Fruit fly (Drosophila melanogaster) whole organism, embryonic: ENCODE measurements around the gene CAH6.

Experiments used
- BEAF-32 ChIP-seq: fragments of 200-800 bp; sonication (Bioruptor generic); optimal IDR thresholded peaks from 3 replicates; lab custom pipeline; 2017; ENCODE audit warnings: missing biosample characterization, missing genetic modification characterization, mild to moderate bottlenecking, moderate library complexity, missing genetic modification reagents
- Bdp1 ChIP-seq: fragments of 200-800 bp; sonication (Bioruptor generic); optimal IDR thresholded peaks from 3 replicates; lab custom pipeline; 2016; ENCODE audit warnings: missing biosample characterization, missing genetic modification characterization
- CG11093 ChIP-seq: fragments of 200-800 bp; sonication (Bioruptor generic); IDR thresholded peaks from 3 replicates; pipeline ENCODE4 v1.3.6; 2022; ENCODE audit warnings: missing biosample characterization, missing genetic modification characterization
- CG11560 ChIP-seq: fragments of 200-800 bp; sonication (Bioruptor generic); IDR thresholded peaks from 3 replicates; pipeline ENCODE4 v1.3.6; 2022; ENCODE audit warnings: missing biosample characterization, missing genetic modification characterization
- CG12104 ChIP-seq: fragments of 200-800 bp; sonication (Bioruptor generic); optimal IDR thresholded peaks from 3 replicates; lab custom pipeline; 2016; ENCODE audit warnings: missing biosample characterization, missing genetic modification characterization
- CG14441 ChIP-seq: fragments of 200-800 bp; sonication (Bioruptor generic); IDR thresholded peaks from 2 replicates; pipeline ENCODE4 v1.3.6; 2022; ENCODE audit warnings: missing biosample characterization, missing genetic modification characterization
- CG15011 ChIP-seq: fragments of 200-800 bp; sonication (Bioruptor generic); optimal IDR thresholded peaks from 3 replicates; lab custom pipeline; 2018; ENCODE audit warnings: missing biosample characterization, mild to moderate bottlenecking, missing genetic modification characterization
- CG16813 ChIP-seq: fragments of 200-800 bp; sonication (Bioruptor generic); IDR thresholded peaks from 3 replicates; pipeline ENCODE4 v1.3.6; 2022; ENCODE audit warnings: missing biosample characterization, missing genetic modification characterization; ENCODE audit not compliant: partially characterized antibody
- CG17359 ChIP-seq: fragments of 200-800 bp; sonication (Bioruptor generic); optimal IDR thresholded peaks from 3 replicates; lab custom pipeline; 2018; ENCODE audit warnings: missing biosample characterization, mild to moderate bottlenecking, missing genetic modification characterization, moderate library complexity
- CG17568 ChIP-seq: fragments of 200-800 bp; sonication (Bioruptor generic); optimal IDR thresholded peaks from 2 replicates; lab custom pipeline; 2018; ENCODE audit warnings: missing biosample characterization, mild to moderate bottlenecking, missing genetic modification characterization, moderate library complexity
- CG18599 ChIP-seq: fragments of 200-800 bp; sonication (Bioruptor generic); optimal IDR thresholded peaks from 3 replicates; lab custom pipeline; 2017; ENCODE audit warnings: missing biosample characterization, missing genetic modification characterization, mild to moderate bottlenecking, moderate library complexity, missing genetic modification reagents
- CG2875 ChIP-seq: fragments of 200-800 bp; sonication (Bioruptor generic); optimal IDR thresholded peaks from 2 replicates; lab custom pipeline; 2017; ENCODE audit warnings: missing biosample characterization, mild to moderate bottlenecking, missing genetic modification characterization, missing genetic modification reagents
- CG4820 ChIP-seq: fragments of 200-800 bp; sonication (Bioruptor generic); optimal IDR thresholded peaks from 3 replicates; lab custom pipeline; 2016; ENCODE audit warnings: missing biosample characterization, missing genetic modification characterization
- CG5953 ChIP-seq: fragments of 200-800 bp; sonication (Bioruptor generic); IDR thresholded peaks from 2 replicates; pipeline ENCODE4 v1.3.6; 2022; ENCODE audit warnings: missing biosample characterization, missing genetic modification characterization
- CG6254 ChIP-seq: fragments of 200-800 bp; sonication (Bioruptor generic); optimal IDR thresholded peaks from 3 replicates; lab custom pipeline; 2017; ENCODE audit warnings: mild to moderate bottlenecking, missing biosample characterization, missing genetic modification reagents, missing genetic modification characterization
- CG6683 ChIP-seq: fragments of 200-800 bp; sonication (Bioruptor generic); optimal IDR thresholded peaks from 2 replicates; lab custom pipeline; 2017; ENCODE audit warnings: missing biosample characterization, mild to moderate bottlenecking, missing genetic modification characterization, missing genetic modification reagents
- CG7556 ChIP-seq: fragments of 200-800 bp; sonication (Bioruptor generic); optimal IDR thresholded peaks from 2 replicates; lab custom pipeline; 2017; ENCODE audit warnings: missing biosample characterization, mild to moderate bottlenecking, missing genetic modification characterization
- CG7928 ChIP-seq: fragments of 200-800 bp; sonication (Bioruptor generic); optimal IDR thresholded peaks from 2 replicates; lab custom pipeline; 2017; ENCODE audit warnings: missing biosample characterization, mild to moderate bottlenecking, missing genetic modification characterization
- CG8290 ChIP-seq, 3 experiments: fragments of 200-800 bp; sonication (Bioruptor generic); optimal IDR thresholded peaks; 2 replicates each; lab custom pipeline; 2016 to 2019; ENCODE audit warnings: missing biosample characterization in 3 of 3, missing genetic modification characterization in 3 of 3, mild to moderate bottlenecking in 2 of 3, moderate library complexity in 1 of 3
- CG9727 ChIP-seq: fragments of 200-800 bp; sonication (Bioruptor generic); optimal IDR thresholded peaks from 3 replicates; lab custom pipeline; 2017; ENCODE audit warnings: missing biosample characterization, mild to moderate bottlenecking, missing genetic modification characterization
- CG9817 ChIP-seq: fragments of 200-800 bp; sonication (Bioruptor generic); optimal IDR thresholded peaks from 2 replicates; lab custom pipeline; 2018; ENCODE audit warnings: missing biosample characterization, mild to moderate bottlenecking, missing genetic modification characterization, moderate library complexity
- CG9932 ChIP-seq: fragments of 200-800 bp; sonication (Bioruptor generic); IDR thresholded peaks from 2 replicates; pipeline ENCODE4 v1.3.6; 2022; ENCODE audit warnings: missing biosample characterization, missing genetic modification characterization
- CoRest ChIP-seq: fragments of 200-800 bp; sonication (Bioruptor generic); optimal IDR thresholded peaks from 3 replicates; lab custom pipeline; 2018; ENCODE audit warnings: missing biosample characterization, mild to moderate bottlenecking, missing genetic modification characterization, moderate library complexity
- Dad ChIP-seq: fragments of 200-800 bp; sonication (Bioruptor generic); optimal IDR thresholded peaks from 3 replicates; lab custom pipeline; 2016; ENCODE audit warnings: missing biosample characterization, missing genetic modification characterization
- HLH4C ChIP-seq: fragments of 200-800 bp; sonication (Bioruptor generic); IDR thresholded peaks from 3 replicates; pipeline ENCODE4 v1.3.6; 2022; ENCODE audit warnings: missing biosample characterization, missing genetic modification characterization; ENCODE audit not compliant: partially characterized antibody
- HLH54F ChIP-seq: fragments of 200-800 bp; sonication (Bioruptor generic); optimal IDR thresholded peaks from 3 replicates; lab custom pipeline; 2016; ENCODE audit warnings: missing biosample characterization, missing genetic modification characterization
- Hand ChIP-seq: fragments of 200-800 bp; sonication (Bioruptor generic); optimal IDR thresholded peaks from 2 replicates; lab custom pipeline; 2017; ENCODE audit warnings: mild to moderate bottlenecking, missing biosample characterization, missing genetic modification reagents, missing genetic modification characterization
- Hey ChIP-seq: fragments of 200-800 bp; sonication (Bioruptor generic); optimal IDR thresholded peaks from 3 replicates; lab custom pipeline; 2018; ENCODE audit warnings: missing biosample characterization, mild to moderate bottlenecking, missing genetic modification characterization
- Hsf ChIP-seq: fragments of 200-800 bp; sonication (Bioruptor generic); optimal IDR thresholded peaks from 3 replicates; lab custom pipeline; 2016; ENCODE audit warnings: missing biosample characterization, missing genetic modification characterization
- NC2α ChIP-seq: fragments of 200-800 bp; sonication (Bioruptor generic); optimal IDR thresholded peaks from 2 replicates; lab custom pipeline; 2016; ENCODE audit warnings: missing biosample characterization, missing genetic modification characterization
- NfI ChIP-seq: fragments of 200-800 bp; sonication (Bioruptor generic); optimal IDR thresholded peaks from 3 replicates; lab custom pipeline; 2018; ENCODE audit warnings: missing biosample characterization, mild to moderate bottlenecking, missing genetic modification characterization, moderate library complexity
- TFAM ChIP-seq: fragments of 200-800 bp; sonication (Bioruptor generic); optimal IDR thresholded peaks from 2 replicates; lab custom pipeline; 2017; ENCODE audit warnings: missing biosample characterization, missing genetic modification characterization, inconsistent platforms
- bigmax ChIP-seq: fragments of 200-800 bp; sonication (Bioruptor generic); optimal IDR thresholded peaks from 2 replicates; lab custom pipeline; 2018; ENCODE audit warnings: missing biosample characterization, mild to moderate bottlenecking, missing genetic modification characterization
- br ChIP-seq: fragments of >200 bp; optimal IDR thresholded peaks from 2 replicates; lab custom pipeline; 2017
- dpn ChIP-seq, 2 experiments: fragments of 200-800 bp; sonication (Bioruptor generic); optimal IDR thresholded peaks; 3 replicates each; lab custom pipeline; 2016; ENCODE audit warnings: missing biosample characterization in 2 of 2, missing genetic modification characterization in 2 of 2
- kay ChIP-seq: fragments of 200-800 bp; sonication (Bioruptor generic); optimal IDR thresholded peaks from 2 replicates; lab custom pipeline; 2016; ENCODE audit warnings: missing biosample characterization, missing genetic modification characterization
- mld ChIP-seq: fragments of 200-800 bp; sonication (Bioruptor generic); IDR thresholded peaks from 3 replicates; pipeline ENCODE4 v1.3.6; 2022; ENCODE audit warnings: missing biosample characterization, missing genetic modification characterization; ENCODE audit not compliant: partially characterized antibody
- org-1 ChIP-seq: fragments of 200-800 bp; sonication (Bioruptor generic); optimal IDR thresholded peaks from 2 replicates; lab custom pipeline; 2017; ENCODE audit warnings: missing biosample characterization, missing genetic modification characterization
- otp ChIP-seq: fragments of 200-800 bp; sonication (Bioruptor generic); IDR thresholded peaks from 3 replicates; pipeline ENCODE4, ENCODE4 v1.3.6; 2022; ENCODE audit warnings: missing biosample characterization, missing genetic modification characterization
- pho ChIP-seq: fragments of 200-800 bp; sonication (Bioruptor generic); optimal IDR thresholded peaks from 2 replicates; lab custom pipeline; 2016; ENCODE audit warnings: missing biosample characterization, missing genetic modification characterization
- pnt ChIP-seq: fragments of 200-800 bp; sonication (Bioruptor generic); optimal IDR thresholded peaks from 3 replicates; lab custom pipeline; 2016; ENCODE audit warnings: missing biosample characterization, missing genetic modification characterization
- sd ChIP-seq: fragments of 200-800 bp; sonication (Bioruptor generic); optimal IDR thresholded peaks from 3 replicates; lab custom pipeline; 2018; ENCODE audit warnings: missing biosample characterization, mild to moderate bottlenecking, missing genetic modification characterization, moderate library complexity
- sens-2 ChIP-seq: fragments of 200-800 bp; sonication (Bioruptor generic); IDR thresholded peaks from 2 replicates; pipeline ENCODE4 v1.3.6; 2022; ENCODE audit warnings: missing biosample characterization, missing genetic modification characterization
- sob ChIP-seq: fragments of 200-800 bp; sonication (Bioruptor generic); IDR thresholded peaks from 2 replicates; pipeline ENCODE4 v1.3.6; 2022; ENCODE audit warnings: missing biosample characterization, missing genetic modification characterization
- sqz ChIP-seq: fragments of 200-800 bp; sonication (Bioruptor generic); optimal IDR thresholded peaks from 3 replicates; lab custom pipeline; 2018; ENCODE audit warnings: missing biosample characterization, mild to moderate bottlenecking, missing genetic modification characterization
- tup ChIP-seq: fragments of 200-800 bp; sonication (Bioruptor generic); optimal IDR thresholded peaks from 2 replicates; lab custom pipeline; 2016; ENCODE audit warnings: missing biosample characterization, mild to moderate bottlenecking, missing genetic modification characterization, moderate library complexity
- yki ChIP-seq: fragments of >200 bp; optimal IDR thresholded peaks from 3 replicates; lab custom pipeline; 2018
- zen ChIP-seq: fragments of 200-800 bp; sonication (Bioruptor generic); optimal IDR thresholded peaks from 3 replicates; lab custom pipeline; 2018; ENCODE audit warnings: missing biosample characterization, mild to moderate bottlenecking, missing genetic modification characterization, moderate library complexity

Gene CAH6

DNA sequence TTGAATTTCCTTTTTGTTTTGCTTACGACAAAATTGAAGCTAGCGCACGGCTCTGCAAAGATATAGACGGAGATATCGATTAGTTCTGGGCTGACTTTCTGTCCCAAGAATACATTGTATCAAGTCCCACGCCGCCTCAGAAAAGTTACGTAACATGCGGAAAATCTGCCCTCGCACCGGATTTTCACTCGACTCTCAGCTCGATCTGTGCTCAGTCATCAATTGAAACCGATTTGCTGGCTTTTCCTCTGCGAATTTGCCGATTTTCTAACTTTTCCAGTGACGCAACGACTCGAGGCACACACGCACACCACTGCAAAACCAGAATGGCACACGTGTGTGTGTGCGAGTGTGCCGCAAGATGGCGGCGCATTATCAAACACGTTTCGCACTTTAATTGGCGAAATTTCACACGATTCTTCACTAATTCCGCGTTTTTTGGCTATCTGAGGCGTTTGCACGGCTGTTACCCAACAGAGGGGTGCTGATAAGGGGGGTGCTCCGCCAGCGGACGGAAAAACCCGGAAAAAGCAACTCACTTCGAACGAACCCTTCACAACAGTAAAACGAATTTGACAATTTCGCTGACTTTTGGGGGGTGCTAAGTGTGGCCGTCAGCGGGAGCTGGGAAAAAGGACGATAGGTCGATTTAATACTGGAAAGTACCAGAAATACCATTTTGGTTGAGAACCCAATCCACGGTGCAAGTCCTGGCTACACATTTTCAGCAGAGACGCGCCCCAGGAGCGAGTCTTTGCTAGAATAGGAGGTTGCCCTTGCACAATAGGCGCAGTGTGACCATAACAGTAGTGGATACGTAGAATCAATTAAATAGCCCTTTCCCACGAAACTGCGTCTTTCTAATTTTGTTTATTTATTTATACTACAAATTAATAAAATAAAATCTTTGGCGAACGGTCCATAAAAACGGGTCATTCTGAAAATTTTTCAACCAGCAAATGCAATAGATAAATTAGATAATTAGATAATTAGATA lies 38.1 kb upstream of the CAH6 start, which contains the start of gene ATPsynC (continued):
- TF ChIP-seq CG17568 (GFP tag; lab: Kevin White, UChicago) (no peak), Hey (tag; lab: Kevin White, UChicago) (no peak), BEAF-32 (peak; percentile 71), CG12104 (GFP tag; lab: Kevin White, UChicago) (peak; percentile 20), CG6254 (GFP tag; lab: Kevin White, UChicago) (peak; percentile 49), CG18599 (GFP tag; lab: Kevin White, UChicago) (peak; percentile 41), Hand (GFP tag; lab: Kevin White, UChicago) (peak; percentile 62), TFAM (no peak), org-1 (GFP tag; lab: Kevin White, UChicago) (no peak), pnt (GFP tag; lab: Kevin White, UChicago) (no peak), zen (tag; lab: Kevin White, UChicago) (peak; percentile 40), CG14441 (no peak), CG6683 (GFP tag; lab: Kevin White, UChicago) (peak; percentile 25), Bdp1 (GFP tag; lab: Kevin White, UChicago) (peak; percentile 24), CG5953 (GFP tag; lab: Robert Waterston, UW) (no peak), dpn (GFP tag; optimal IDR thresholded peaks at IDR 0.05; lab: Kevin White, UChicago) (peak; percentile 36 to 52), kay (GFP tag; lab: Kevin White, UChicago) (no peak), CG16813 (GFP tag; lab: Robert Waterston, UW) (no peak), CG2875 (no peak), CG11560 (tag; lab: Robert Waterston, UW) (no peak), CoRest (peak; percentile 25), sqz (GFP tag; lab: Kevin White, UChicago) (no peak), CG15011 (GFP tag; lab: Kevin White, UChicago) (no peak), sob (GFP tag; lab: Robert Waterston, UW) (no peak), bigmax (peak; percentile 85), NC2α (no peak), otp (GFP tag; lab: Robert Waterston, UW) (no peak), CG7556 (no peak), HLH4C (GFP tag; lab: Robert Waterston, UW) (no peak), CG8290 (GFP tag; optimal IDR thresholded peaks at IDR 0.05; lab: Kevin White, UChicago) (peak; percentile 9), CG8290 (tag; optimal IDR thresholded peaks at IDR 0.05; lab: Kevin White, UChicago) (peak in 1 of 2 experiments; percentile 93), Hsf (GFP tag; lab: Kevin White, UChicago) (peak; percentile 44), CG17359 (tag; lab: Kevin White, UChicago) (peak; percentile 14), sd (tag; lab: Kevin White, UChicago) (peak; percentile 37), HLH54F (peak; percentile 16), yki (lab: Kevin White, UChicago) (peak; percentile 15), mld (no peak), CG9727 (peak; percentile 44), CG11093 (GFP tag; lab: Robert Waterston, UW) (0 out of 3 replicates have a peak, but pooled peaks have one; percentile 18), CG7928 (GFP tag; lab: Kevin White, UChicago) (peak; percentile 70), CG9817 (peak; percentile 38), pho (GFP tag; lab: Kevin White, UChicago) (peak; percentile 21), br (lab: Kevin White, UChicago) (no peak), tup (GFP tag; lab: Kevin White, UChicago) (no peak), NfI (GFP tag; lab: Kevin White, UChicago) (peak; percentile 17), sens-2 (GFP tag; lab: Robert Waterston, UW) (no peak), Dad (GFP tag; lab: Kevin White, UChicago) (peak; percentile 63), CG9932 (no peak), CG4820 (GFP tag; lab: Kevin White, UChicago) (peak; percentile 29)
